Worm (Caenorhabditis elegans): ENCODE measurements around the gene ras-1.

The ras-1 gene

ce11 chrII:12339152-12339551 is 12.9 kb downstream of the ras-1 start (continued):
- TF ChIP-seq hmg-1.1 (GFP tag; IDR thresholded peaks at IDR 0.05) (no peak; the same call in 1 of the 2 replicates), zfp-3 (GFP tag; conservative IDR thresholded peaks at IDR 0.05) (no peak), ceh-20 (GFP tag; IDR thresholded peaks at IDR 0.05) (no peak), spr-1 (tag; optimal IDR thresholded peaks at IDR 0.05) (no peak), F49E8.2 (tag; optimal IDR thresholded peaks at IDR 0.05; ENCODE audit: borderline replicate concordance) (no peak), T20F7.1 (GFP tag; optimal IDR thresholded peaks at IDR 0.05) (no peak), php-3 (GFP tag; IDR thresholded peaks at IDR 0.05) (no peak), mxl-3 (GFP tag; optimal IDR thresholded peaks at IDR 0.05) (no peak), nhr-77 (tag; optimal IDR thresholded peaks at IDR 0.05) (peak; percentile 30), ctbp-1 (GFP tag; IDR thresholded peaks at IDR 0.05) (no peak), nhr-10 (tag; optimal IDR thresholded peaks at IDR 0.05) (no peak), rbr-2 (tag; optimal IDR thresholded peaks at IDR 0.05) (peak; percentile 57), hlh-11 (tag; optimal IDR thresholded peaks at IDR 0.05) (no peak), lin-15B (tag; optimal IDR thresholded peaks at IDR 0.05) (no peak), jun-1 (tag; optimal IDR thresholded peaks at IDR 0.05) (no peak), mes-2 (tag; optimal IDR thresholded peaks at IDR 0.05; ENCODE audit: poor library complexity, severe bottlenecking) (no peak)

- TF ChIP-seq ceh-62 (tag; optimal IDR thresholded peaks at IDR 0.05) (no peak), unc-39 (tag; optimal IDR thresholded peaks at IDR 0.05) (no peak), F44E2.7 (GFP tag; IDR thresholded peaks at IDR 0.05) (no peak), ceh-82 (tag; optimal IDR thresholded peaks at IDR 0.05) (no peak), aly-2 (tag; optimal IDR thresholded peaks at IDR 0.05) (no peak), ZK546.5 (tag; optimal IDR thresholded peaks at IDR 0.05) (no peak), unc-62 (GFP tag; optimal IDR thresholded peaks at IDR 0.05 in 1 of 2) (no peak), unc-62 (tag; optimal IDR thresholded peaks at IDR 0.05) (no peak), rbr-2 (tag; optimal IDR thresholded peaks at IDR 0.05) (no peak), mxl-2 (GFP tag; conservative IDR thresholded peaks at IDR 0.05) (no peak), snpc-4 (tag; optimal IDR thresholded peaks at IDR 0.05) (no peak), zfp-2 (tag; optimal IDR thresholded peaks at IDR 0.05) (no peak), F49E8.2 (tag; optimal IDR thresholded peaks at IDR 0.05; ENCODE audit: borderline replicate concordance) (no peak), spr-1 (tag; optimal IDR thresholded peaks at IDR 0.05) (no peak), fos-1 (tag; optimal IDR thresholded peaks at IDR 0.05) (no peak)
These were observed 16.6 kb downstream of the ras-1 start, which contains the start of gene sre-52 for ce11 chrII:12335430-12335829. sre-52 (plus strand) TSS chrII:12335730.

ce11 chrII:12332624-12333023 is 19.4 kb downstream of the ras-1 start, which contains the start of gene sre-54:
sre-54 (plus strand) TSS chrII:12332924.
- TF ChIP-seq mxl-2 (GFP tag; conservative IDR thresholded peaks at IDR 0.05) (no peak), ztf-11 (tag; optimal IDR thresholded peaks at IDR 0.05) (no peak), madf-9 (GFP tag; conservative IDR thresholded peaks at IDR 0.05) (no peak), lim-7 (GFP tag; IDR thresholded peaks at IDR 0.05) (no peak), lir-3 (tag; optimal IDR thresholded peaks at IDR 0.05) (no peak), gei-8 (GFP tag; optimal IDR thresholded peaks at IDR 0.05) (no peak), D1046.2 (GFP tag; IDR thresholded peaks at IDR 0.05) (no peak)

ce11 chrII:12328994-12329393 is 23.0 kb downstream of the ras-1 start, which contains the start of gene sre-55:
sre-55 (plus strand) TSS chrII:12329294.
- TF ChIP-seq dmd-6 (GFP tag; IDR thresholded peaks at IDR 0.05) (no peak), F49E8.2 (tag; optimal IDR thresholded peaks at IDR 0.05; ENCODE audit: borderline replicate concordance) (no peak), zip-2 (tag; optimal IDR thresholded peaks at IDR 0.05) (no peak), ces-1 (GFP tag; optimal IDR thresholded peaks at IDR 0.05) (no peak), snpc-1.2 (GFP tag; IDR thresholded peaks at IDR 0.05) (no peak), aha-1 (tag) (no peak), aly-2 (tag; optimal IDR thresholded peaks at IDR 0.05) (no peak), lim-7 (GFP tag; IDR thresholded peaks at IDR 0.05) (no peak), zfp-3 (GFP tag; conservative IDR thresholded peaks at IDR 0.05) (no peak), sdz-12 (GFP tag; optimal IDR thresholded peaks at IDR 0.05) (no peak), nhr-77 (tag; optimal IDR thresholded peaks at IDR 0.05) (no peak), mdt-29 (GFP tag; IDR thresholded peaks at IDR 0.05) (no peak), hif-1 (tag; optimal IDR thresholded peaks at IDR 0.05) (no peak), nhr-28 (tag; optimal IDR thresholded peaks at IDR 0.05) (no peak), nhr-76 (tag; optimal IDR thresholded peaks at IDR 0.05) (no peak), Y5F2A.4 (GFP tag; optimal IDR thresholded peaks at IDR 0.05) (no peak), R02D3.7 (tag; optimal IDR thresholded peaks at IDR 0.05) (no peak), saeg-2 (GFP tag; IDR thresholded peaks at IDR 0.05) (no peak), spr-1 (tag; optimal IDR thresholded peaks at IDR 0.05) (no peak)

All from whole organism, L4 larva.